Worm (Caenorhabditis elegans): ENCODE data around the gene aak-1.

ce11 chrIII:8794793-8795192 is 33.9 kb upstream of the aak-1 start:
- no peak for TF ChIP-seq T22C8.4 (GFP tag; IDR thresholded peaks at IDR 0.05)
- no peak for TF ChIP-seq ref-1 (GFP tag; conservative IDR thresholded peaks at IDR 0.05)
- no peak for TF ChIP-seq ztf-29 (GFP tag; IDR thresholded peaks at IDR 0.05)
